Worm (Caenorhabditis elegans) whole organism, late embryonic: ENCODE results near the gene B0302.2.

ENCODE experiments used
- T23F11.4 ChIP-seq: fragments of 200-800 bp; sonication (Bioruptor generic); optimal IDR thresholded peaks from 2 replicates; lab custom pipeline; 2018; ENCODE audit warnings: mild to moderate bottlenecking, missing genetic modification characterization, missing compliant biosample characterization
- ahr-1 ChIP-seq: sonication (generic microtip); optimal IDR thresholded peaks from 2 replicates; lab custom pipeline; 2016; ENCODE audit warnings: missing genetic modification characterization, missing compliant biosample characterization
- ceh-18 ChIP-seq: sonication (generic microtip); optimal IDR thresholded peaks from 2 replicates; lab custom pipeline; 2016; ENCODE audit warnings: missing genetic modification characterization, missing compliant biosample characterization
- ceh-22 ChIP-seq: sonication (generic microtip); optimal IDR thresholded peaks from 2 replicates; lab custom pipeline; 2017; ENCODE audit warnings: missing biosample characterization, missing genetic modification characterization
- ceh-24 ChIP-seq: sonication (generic microtip); optimal IDR thresholded peaks from 2 replicates; lab custom pipeline; 2016; ENCODE audit warnings: mild to moderate bottlenecking, missing genetic modification characterization, missing compliant biosample characterization
- ceh-30 ChIP-seq: fragments of 150-350 bp; optimal IDR thresholded peaks from 2 replicates; lab custom pipeline; 2014; ENCODE audit warnings: missing biosample characterization, missing genetic modification characterization
- ceh-31 ChIP-seq: sonication (generic microtip); optimal IDR thresholded peaks from 2 replicates; lab custom pipeline; 2016; ENCODE audit warnings: missing genetic modification characterization, missing compliant biosample characterization
- ceh-6 ChIP-seq: fragments of 200-800 bp; sonication (Bioruptor generic); optimal IDR thresholded peaks from 2 replicates; lab custom pipeline; 2018; ENCODE audit warnings: mild to moderate bottlenecking, missing genetic modification characterization, missing compliant biosample characterization
- ceh-9 ChIP-seq: sonication (generic microtip); optimal IDR thresholded peaks from 2 replicates; lab custom pipeline; 2016; ENCODE audit warnings: mild to moderate bottlenecking, missing genetic modification characterization, inconsistent platforms, missing compliant biosample characterization
- che-1 ChIP-seq: sonication (generic microtip); optimal IDR thresholded peaks from 2 replicates; lab custom pipeline; 2016; ENCODE audit warnings: mild to moderate bottlenecking, missing genetic modification characterization, missing compliant biosample characterization
- dmd-4 ChIP-seq: sonication (generic microtip); optimal IDR thresholded peaks from 2 replicates; lab custom pipeline; 2016; ENCODE audit warnings: borderline replicate concordance, missing genetic modification characterization, missing compliant biosample characterization
- dve-1 ChIP-seq: sonication (generic microtip); optimal IDR thresholded peaks from 2 replicates; lab custom pipeline; 2017; ENCODE audit warnings: antibody characterized with exemption, mild to moderate bottlenecking, missing genetic modification characterization, missing compliant biosample characterization
- elt-2 ChIP-seq: sonication (generic microtip); optimal IDR thresholded peaks from 2 replicates; lab custom pipeline; 2016; ENCODE audit warnings: missing genetic modification reagents, missing genetic modification characterization, missing compliant biosample characterization
- elt-4 ChIP-seq: sonication (generic microtip); optimal IDR thresholded peaks from 2 replicates; lab custom pipeline; 2016; ENCODE audit warnings: missing genetic modification characterization, missing compliant biosample characterization
- ets-4 ChIP-seq: sonication (generic microtip); optimal IDR thresholded peaks from 2 replicates; lab custom pipeline; 2016; ENCODE audit warnings: missing genetic modification characterization, missing compliant biosample characterization
- eyg-1 ChIP-seq: sonication (generic microtip); optimal IDR thresholded peaks from 2 replicates; lab custom pipeline; 2016; ENCODE audit warnings: missing genotype, missing genetic modification characterization, missing compliant biosample characterization
- fax-1 ChIP-seq: sonication (generic microtip); optimal IDR thresholded peaks from 2 replicates; lab custom pipeline; 2016; ENCODE audit warnings: missing genotype, missing genetic modification characterization, missing compliant biosample characterization
- fkh-6 ChIP-seq: sonication (generic microtip); optimal IDR thresholded peaks from 2 replicates; lab custom pipeline; 2016; ENCODE audit warnings: missing genetic modification characterization, missing compliant biosample characterization
- hlh-13 ChIP-seq: fragments of 200-800 bp; sonication (Bioruptor generic); optimal IDR thresholded peaks from 2 replicates; lab custom pipeline; 2018; ENCODE audit warnings: mild to moderate bottlenecking, missing genetic modification characterization, missing compliant biosample characterization
- hlh-15 ChIP-seq: sonication (generic microtip); optimal IDR thresholded peaks from 2 replicates; lab custom pipeline; 2016; ENCODE audit warnings: missing genetic modification characterization, missing compliant biosample characterization
- hlh-30 ChIP-seq: sonication (generic microtip); optimal IDR thresholded peaks from 2 replicates; lab custom pipeline; 2017; ENCODE audit warnings: antibody characterized with exemption, missing genetic modification characterization, missing compliant biosample characterization; ENCODE audit not compliant: insufficient read depth
- hlh-8 ChIP-seq: sonication (generic microtip); optimal IDR thresholded peaks from 2 replicates; lab custom pipeline; 2016; ENCODE audit warnings: missing genotype, missing genetic modification characterization, missing compliant biosample characterization
- lim-6 ChIP-seq: sonication (generic microtip); optimal IDR thresholded peaks from 2 replicates; lab custom pipeline; 2016; ENCODE audit warnings: missing genetic modification characterization, missing compliant biosample characterization
- lin-11 ChIP-seq: fragments of 200-800 bp; sonication (Bioruptor generic); optimal IDR thresholded peaks from 2 replicates; lab custom pipeline; 2018; ENCODE audit warnings: mild to moderate bottlenecking, missing genetic modification characterization, missing compliant biosample characterization
- madf-2 ChIP-seq: sonication (generic microtip); optimal IDR thresholded peaks from 2 replicates; lab custom pipeline; 2017; ENCODE audit warnings: missing genetic modification characterization, missing compliant biosample characterization
- mec-3 ChIP-seq: sonication (generic microtip); optimal IDR thresholded peaks from 2 replicates; lab custom pipeline; 2016; ENCODE audit warnings: borderline replicate concordance, missing genetic modification characterization, missing compliant biosample characterization
- nhr-11 ChIP-seq: fragments of 150-350 bp; optimal IDR thresholded peaks from 2 replicates; lab custom pipeline; 2014; ENCODE audit warnings: missing biosample characterization, missing genetic modification characterization
- npax-4 ChIP-seq: sonication (generic microtip); optimal IDR thresholded peaks from 2 replicates; lab custom pipeline; 2016; ENCODE audit warnings: missing genetic modification characterization, missing compliant biosample characterization
- odd-2 ChIP-seq: sonication (generic microtip); optimal IDR thresholded peaks from 2 replicates; lab custom pipeline; 2017; ENCODE audit warnings: antibody characterized with exemption, mild to moderate bottlenecking, missing genetic modification characterization, missing compliant biosample characterization
- pat-9 ChIP-seq: fragments of 200-800 bp; sonication (Bioruptor generic); optimal IDR thresholded peaks from 2 replicates; lab custom pipeline; 2018; ENCODE audit warnings: mild to moderate bottlenecking, missing genetic modification characterization, moderate library complexity, missing compliant biosample characterization
- pha-2 ChIP-seq: sonication (generic microtip); optimal IDR thresholded peaks from 2 replicates; lab custom pipeline; 2017; ENCODE audit warnings: mild to moderate bottlenecking, missing genetic modification characterization, missing compliant biosample characterization
- pha-4 ChIP-seq: fragments of 150-350 bp; optimal IDR thresholded peaks from 2 replicates; lab custom pipeline; 2018; ENCODE audit warnings: missing biosample characterization, missing genetic modification reagents, missing genetic modification characterization
- pqm-1 ChIP-seq: sonication (generic microtip); optimal IDR thresholded peaks from 2 replicates; lab custom pipeline; 2016; ENCODE audit warnings: missing genetic modification characterization, missing compliant biosample characterization
- pros-1 ChIP-seq: fragments of 150-350 bp; optimal IDR thresholded peaks from 2 replicates; lab custom pipeline; 2014; ENCODE audit warnings: missing biosample characterization, missing genetic modification reagents, missing genetic modification characterization
- ref-2 ChIP-seq: sonication (generic microtip); optimal IDR thresholded peaks from 2 replicates; lab custom pipeline; 2016; ENCODE audit warnings: missing genetic modification characterization, missing compliant biosample characterization
- rnt-1 ChIP-seq: sonication (generic microtip); optimal IDR thresholded peaks from 2 replicates; lab custom pipeline; 2016; ENCODE audit warnings: missing genetic modification characterization, missing compliant biosample characterization
- sox-4 ChIP-seq: sonication (generic microtip); optimal IDR thresholded peaks from 2 replicates; lab custom pipeline; 2017; ENCODE audit warnings: mild to moderate bottlenecking, missing genetic modification characterization, inconsistent platforms, missing compliant biosample characterization
- ttx-3 ChIP-seq: sonication (generic microtip); optimal IDR thresholded peaks from 2 replicates; lab custom pipeline; 2016; ENCODE audit warnings: missing genetic modification reagents, missing genetic modification characterization, missing compliant biosample characterization
- unc-3 ChIP-seq, 2 experiments: fragments of 200-800 bp in 1 of 2; sonication (Bioruptor generic) in 1 of 2; sonication (generic microtip) in 1 of 2; conservative IDR thresholded peaks in 1 of 2; optimal IDR thresholded peaks in 1 of 2; 2 replicates each; pipeline versions ENCODE4 v1.3.6 to Lab custom; 2016 to 2022; ENCODE audit warnings: missing compliant biosample characterization in 2 of 2, missing genetic modification characterization in 2 of 2, missing genetic modification reagents in 1 of 2
- unc-55 ChIP-seq: sonication (generic microtip); optimal IDR thresholded peaks from 2 replicates; lab custom pipeline; 2017; ENCODE audit warnings: missing biosample characterization, missing genetic modification reagents, missing genetic modification characterization
- zip-5 ChIP-seq: sonication (generic microtip); optimal IDR thresholded peaks from 2 replicates; lab custom pipeline; 2016; ENCODE audit warnings: missing genetic modification characterization, missing compliant biosample characterization
- ztf-16 ChIP-seq: sonication (generic microtip); optimal IDR thresholded peaks from 2 replicates; lab custom pipeline; 2017; ENCODE audit warnings: missing genetic modification characterization, missing compliant biosample characterization

B0302.2 gene

DNA sequence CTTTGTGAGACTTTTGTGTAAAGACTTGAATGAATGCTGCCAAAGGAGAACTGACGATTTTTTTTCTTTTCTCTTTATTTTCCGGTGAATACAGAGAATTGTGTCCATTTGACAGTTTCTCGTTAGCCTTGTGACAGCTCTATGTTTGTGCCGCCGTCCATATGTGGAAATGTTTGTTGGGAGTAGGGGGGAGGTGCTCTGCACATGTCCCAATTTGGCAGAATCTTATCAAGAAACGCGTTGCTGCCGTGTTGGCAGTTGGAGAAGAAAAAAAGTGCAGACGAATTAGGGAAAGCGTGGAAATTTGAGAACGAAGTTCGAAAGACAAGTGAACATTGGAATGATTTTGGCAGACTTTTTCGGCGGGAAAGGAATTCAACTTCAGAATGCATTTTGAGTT lies 19.5 kb downstream of the B0302.2 start:
- TF ChIP-seq sox-4 (tag; lab: Kevin White, UChicago) (no peak), ceh-9 (tag; lab: Kevin White, UChicago) (no peak), ceh-6 (GFP tag; lab: Kevin White, UChicago) (no peak), pha-2 (tag; lab: Kevin White, UChicago) (no peak), ceh-18 (no peak), hlh-15 (tag; lab: Kevin White, UChicago) (no peak), fkh-6 (tag; lab: Kevin White, UChicago) (no peak), eyg-1 (tag; lab: Kevin White, UChicago) (no peak), pha-4 (tag; lab: Kevin White, UChicago) (no peak)

DNA sequence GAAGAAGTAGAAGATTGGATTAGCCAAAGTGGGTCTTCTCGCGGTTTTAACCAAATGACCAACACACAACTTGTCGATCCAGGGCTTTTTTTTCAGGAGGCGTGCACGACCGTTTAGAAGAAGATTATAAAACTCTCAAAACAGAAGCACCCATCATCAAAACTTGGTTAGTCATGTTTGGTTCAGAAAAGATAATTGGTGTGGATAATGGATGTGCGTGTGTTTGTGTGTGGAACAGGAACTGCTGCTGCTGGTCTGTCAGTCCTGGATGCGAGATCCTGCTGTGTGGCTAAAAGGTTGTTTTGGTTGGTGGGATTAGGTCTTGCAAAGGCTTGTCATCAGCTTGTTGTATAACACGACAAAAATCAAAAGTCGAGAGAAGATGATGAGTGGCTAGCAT lies 25.1 kb downstream of the B0302.2 start:
- TF ChIP-seq ttx-3 (tag; lab: Kevin White, UChicago): no peak
- no peak for TF ChIP-seq ceh-22 (tag; lab: Kevin White, UChicago)
- TF ChIP-seq unc-55 (GFP tag; lab: Kevin White, UChicago): no peak
- TF ChIP-seq elt-4: no peak
- no peak for TF ChIP-seq ceh-24 (tag; lab: Kevin White, UChicago)
- no peak for TF ChIP-seq mec-3
- no peak for TF ChIP-seq pha-2 (tag; lab: Kevin White, UChicago)
- TF ChIP-seq ets-4: no peak
- TF ChIP-seq lin-11 (tag; lab: Kevin White, UChicago): no peak
- TF ChIP-seq unc-3 (GFP tag; conservative IDR thresholded peaks at IDR 0.05; lab: Robert Waterston, UW): no peak
- no peak for TF ChIP-seq unc-3 (tag; optimal IDR thresholded peaks at IDR 0.05; lab: Kevin White, UChicago)
- no peak for TF ChIP-seq che-1 (tag; lab: Kevin White, UChicago)

DNA sequence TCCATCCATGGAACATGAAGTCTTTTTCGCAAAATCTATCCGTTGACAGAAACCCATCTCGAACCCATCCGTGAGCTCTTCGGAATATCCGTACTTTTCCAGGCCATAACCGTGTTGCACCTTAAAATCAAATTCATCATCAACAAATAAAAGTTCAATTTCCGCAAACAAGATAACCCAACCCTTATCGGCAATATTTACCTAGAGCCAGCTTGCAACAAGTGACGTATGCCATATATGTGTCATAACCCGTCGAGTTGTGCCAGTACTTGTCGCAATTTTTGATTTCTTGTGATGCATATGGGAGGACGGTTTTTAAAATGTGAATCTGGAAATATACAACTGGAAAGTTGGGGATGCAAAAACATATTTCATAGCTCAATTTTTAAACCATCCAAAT lies 27.5 kb downstream of the B0302.2 start:
- TF ChIP-seq T23F11.4 (GFP tag; lab: Kevin White, UChicago) (no peak), pat-9 (tag; lab: Kevin White, UChicago) (no peak), pha-2 (tag; lab: Kevin White, UChicago) (no peak), zip-5 (tag; lab: Kevin White, UChicago) (no peak), lim-6 (no peak), mec-3 (no peak)

DNA sequence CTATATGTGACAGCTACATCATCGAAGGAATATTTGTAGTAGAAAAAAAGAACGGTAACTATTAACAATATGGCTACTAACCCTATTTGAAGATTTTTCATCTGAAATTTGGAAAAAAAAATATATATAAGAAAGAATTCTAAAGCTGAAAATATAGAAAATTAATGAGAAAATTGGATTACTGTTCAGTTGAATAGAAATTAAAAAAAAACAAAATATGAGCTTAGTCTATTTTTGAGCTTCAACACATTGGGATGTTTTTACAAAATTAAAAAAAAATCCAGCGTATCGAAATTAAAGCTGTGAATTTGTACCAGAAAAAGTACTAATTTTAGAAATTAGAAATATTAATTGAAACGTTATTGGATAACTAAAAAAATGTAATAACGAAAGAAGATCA lies 30.9 kb downstream of the B0302.2 start, which contains the start of gene T08G2.2:
Gene T08G2.2 (minus strand): TSS at position 101 of the 400 bp plus-strand sequence.
- TF ChIP-seq hlh-15 (tag; lab: Kevin White, UChicago) (no peak), lim-6 (no peak), che-1 (tag; lab: Kevin White, UChicago) (no peak), elt-4 (no peak), nhr-11 (tag; lab: Kevin White, UChicago) (no peak), odd-2 (no peak), eyg-1 (tag; lab: Kevin White, UChicago) (no peak), rnt-1 (tag; lab: Kevin White, UChicago) (no peak), hlh-8 (tag; lab: Kevin White, UChicago) (no peak), fax-1 (tag; lab: Kevin White, UChicago) (no peak), ztf-16 (tag; lab: Kevin White, UChicago) (no peak), dve-1 (tag; lab: Kevin White, UChicago) (no peak), hlh-30 (tag; lab: Kevin White, UChicago) (no peak), hlh-13 (GFP tag; lab: Kevin White, UChicago) (no peak), pat-9 (tag; lab: Kevin White, UChicago) (no peak), ref-2 (tag; lab: Kevin White, UChicago) (no peak), pqm-1 (tag; lab: Kevin White, UChicago) (no peak)

DNA sequence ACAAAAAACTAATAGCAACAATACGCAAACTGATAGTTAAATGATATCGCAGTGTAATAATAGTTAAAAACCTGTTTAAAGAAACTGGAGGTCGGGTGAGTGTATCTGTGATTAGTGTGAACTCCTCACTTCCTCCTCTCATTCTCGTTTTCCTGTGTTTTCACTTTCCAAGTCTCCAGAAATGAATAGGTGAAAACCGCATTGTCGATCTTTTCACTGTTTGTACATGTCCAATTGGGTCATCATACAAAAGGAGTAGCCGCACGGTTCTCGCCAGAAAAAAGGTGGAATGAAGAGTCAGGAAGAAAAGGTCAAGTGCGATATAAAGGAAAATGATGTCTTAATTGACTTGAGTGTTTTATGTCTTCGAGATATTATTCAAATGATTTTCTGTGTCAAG lies 33.2 kb downstream of the B0302.2 start:
- no peak for TF ChIP-seq ahr-1
- no peak for TF ChIP-seq ceh-30 (tag; lab: Kevin White, UChicago)
- no peak for TF ChIP-seq unc-55 (GFP tag; lab: Kevin White, UChicago)
- TF ChIP-seq pros-1: no peak
- no peak for TF ChIP-seq lim-6
- TF ChIP-seq npax-4: no peak
- TF ChIP-seq nhr-11 (tag; lab: Kevin White, UChicago): no peak
- no peak for TF ChIP-seq madf-2 (tag; lab: Kevin White, UChicago)
- TF ChIP-seq ceh-31 (tag; lab: Kevin White, UChicago): no peak
- TF ChIP-seq fkh-6 (tag; lab: Kevin White, UChicago): no peak
- no peak for TF ChIP-seq ceh-22 (tag; lab: Kevin White, UChicago)
- TF ChIP-seq elt-2 (tag; lab: Kevin White, UChicago): no peak
- TF ChIP-seq ttx-3 (tag; lab: Kevin White, UChicago): no peak
- TF ChIP-seq dmd-4 (tag; lab: Kevin White, UChicago): no peak
- TF ChIP-seq, all 69 proteins: peak for 0
